Fruit fly (Drosophila melanogaster) S2 (cell line): ENCODE results near the gene Vtld.
"Not testable (repeated sequence)": the region's sequence is repeated elsewhere in the genome, so short reads cannot be mapped to it uniquely, and the experiment has no call there.

ENCODE experiments used
- CG8478 ChIP-seq: fragments of >200 bp; optimal IDR thresholded peaks from 2 replicates; lab custom pipeline; 2018
- CTCF ChIP-seq, 2 experiments: fragments of >200 bp; optimal IDR thresholded peaks; 2 replicates each; lab custom pipeline; 2018

Gene Vtld

dm6 chr3L:19760109-19760508 is at the start of gene Vtld:
Gene Vtld (plus strand): TSS chr3L:19760409.
- TF ChIP-seq CG8478 (lab: Kevin White, UChicago); CTCF (optimal IDR thresholded peaks at IDR 0.05; lab: Kevin White, UChicago): not testable (repeated sequence)

- TF ChIP-seq CG8478 (lab: Kevin White, UChicago); CTCF (optimal IDR thresholded peaks at IDR 0.05; lab: Kevin White, UChicago): not testable (repeated sequence)
Observed at dm6 chr3L:19718228-19718627, 42.0 kb upstream of the Vtld start, which contains the start of gene Trpml. Gene Trpml (minus strand): TSS chr3L:19718328.

dm6 chr3L:19728694-19729093 is 31.5 kb upstream of the Vtld start, which contains the start of gene CG42529:
Gene CG42529 (plus strand): TSS chr3L:19728994.
- not testable (repeated sequence) for TF ChIP-seq CG8478 (lab: Kevin White, UChicago); CTCF (optimal IDR thresholded peaks at IDR 0.05; lab: Kevin White, UChicago)

dm6 chr3L:19749644-19750043 is 10.6 kb upstream of the Vtld start, which contains the start of gene CG42638:
Gene CG42638 (minus strand): TSS chr3L:19749744.
- not testable (repeated sequence) for TF ChIP-seq CTCF (optimal IDR thresholded peaks at IDR 0.05; lab: Kevin White, UChicago); CG8478 (lab: Kevin White, UChicago)

- TF ChIP-seq CG8478 (lab: Kevin White, UChicago) (no peak), CTCF (optimal IDR thresholded peaks at IDR 0.05; lab: Kevin White, UChicago) (no peak)
Observed at dm6 chr3L:19777279-19777960, 17.2 kb downstream of the Vtld start.

dm6 chr3L:19778530-19778929 is 18.3 kb downstream of the Vtld start:
- no peak for TF ChIP-seq CTCF (optimal IDR thresholded peaks at IDR 0.05; lab: Kevin White, UChicago)
- TF ChIP-seq CG8478 (lab: Kevin White, UChicago): no peak

dm6 chr3L:19787632-19788031 is 27.4 kb downstream of the Vtld start:
- TF ChIP-seq CG8478 (lab: Kevin White, UChicago): no peak
- no peak for TF ChIP-seq CTCF (optimal IDR thresholded peaks at IDR 0.05; lab: Kevin White, UChicago)

- no peak for TF ChIP-seq CTCF (optimal IDR thresholded peaks at IDR 0.05; lab: Kevin White, UChicago)
- TF ChIP-seq CG8478 (lab: Kevin White, UChicago): no peak
Observed at dm6 chr3L:19790564-19790928, 30.3 kb downstream of the Vtld start.

- TF ChIP-seq CG8478 (lab: Kevin White, UChicago) (no peak), CTCF (optimal IDR thresholded peaks at IDR 0.05; lab: Kevin White, UChicago) (no peak)
Observed at dm6 chr3L:19790929-19791687, 30.9 kb downstream of the Vtld start.

dm6 chr3L:19791688-19792073 is 31.5 kb downstream of the Vtld start:
- TF ChIP-seq CTCF (optimal IDR thresholded peaks at IDR 0.05; lab: Kevin White, UChicago) (peak in 1 of 2 experiments; percentile 9), CG8478 (lab: Kevin White, UChicago) (no peak)

- TF ChIP-seq CTCF (optimal IDR thresholded peaks at IDR 0.05; lab: Kevin White, UChicago) (no peak), CG8478 (lab: Kevin White, UChicago) (no peak)
Observed at dm6 chr3L:19792717-19793437, 32.7 kb downstream of the Vtld start.

dm6 chr3L:19793438-19793998 is 33.3 kb downstream of the Vtld start, which contains the start of the genes CG42637, Gyc76C and SREBP:
Gene CG42637 (minus strand): TSS chr3L:19793569.
Gene Gyc76C (minus strand): TSS chr3L:19793569.
Gene SREBP (plus strand): TSS chr3L:19793935.
- TF ChIP-seq CTCF (optimal IDR thresholded peaks at IDR 0.05; lab: Kevin White, UChicago) (peak; percentile 19 to 55), CG8478 (lab: Kevin White, UChicago) (no peak)

dm6 chr3L:19794203-19794802 is 34.1 kb downstream of the Vtld start:
- TF ChIP-seq CG8478 (lab: Kevin White, UChicago) (no peak), CTCF (optimal IDR thresholded peaks at IDR 0.05; lab: Kevin White, UChicago) (no peak)

- TF ChIP-seq CG8478 (lab: Kevin White, UChicago): no peak
- no peak for TF ChIP-seq CTCF (optimal IDR thresholded peaks at IDR 0.05; lab: Kevin White, UChicago)
Observed at dm6 chr3L:19798978-19799377, 38.8 kb downstream of the Vtld start, which contains the start of gene Ir76a. Gene Ir76a (plus strand): TSS chr3L:19799278.
